Worm (Caenorhabditis elegans): ENCODE measurements around the gene Y45F10B.9.

ce11 chrIV:13609755-13610154, 12.0 kb upstream of the Y45F10B.9 start, which contains the start of gene C08F11.13:
- TF ChIP-seq skn-1 (tag; optimal IDR thresholded peaks at IDR 0.05) (no peak), daf-12 (tag; optimal IDR thresholded peaks at IDR 0.05) (no peak), ZK546.5 (tag; optimal IDR thresholded peaks at IDR 0.05) (no peak), aly-2 (tag; optimal IDR thresholded peaks at IDR 0.05) (no peak), snpc-4 (tag; optimal IDR thresholded peaks at IDR 0.05) (no peak), lin-39 (tag; optimal IDR thresholded peaks at IDR 0.05) (no peak), saeg-2 (GFP tag; IDR thresholded peaks at IDR 0.05) (no peak), ceh-28 (tag; optimal IDR thresholded peaks at IDR 0.05) (no peak), T20F7.1 (GFP tag; optimal IDR thresholded peaks at IDR 0.05) (no peak)
